Fruit fly (Drosophila melanogaster) whole organism, wandering third instar larva: ENCODE measurements around the gene CG15408.

ENCODE experiments used
- Abd-B ChIP-seq: fragments of >200 bp; optimal IDR thresholded peaks from 2 replicates; lab custom pipeline; 2017; ENCODE audit warnings: missing biosample characterization, missing genetic modification characterization
- CG32264 ChIP-seq: fragments of 200-800 bp; sonication (Bioruptor generic); optimal IDR thresholded peaks from 2 replicates; lab custom pipeline; 2016; ENCODE audit warnings: missing biosample characterization, missing genetic modification characterization
- CG9705 ChIP-seq: fragments of 200-800 bp; sonication (Bioruptor generic); optimal IDR thresholded peaks from 2 replicates; lab custom pipeline; 2018; ENCODE audit warnings: missing biosample characterization, mild to moderate bottlenecking, missing genetic modification characterization
- CrebA ChIP-seq: fragments of 200-800 bp; sonication (Bioruptor generic); optimal IDR thresholded peaks from 2 replicates; lab custom pipeline; 2016; ENCODE audit warnings: missing biosample characterization, mild to moderate bottlenecking, missing genetic modification characterization, borderline replicate concordance
- Dfd ChIP-seq: fragments of >200 bp; optimal IDR thresholded peaks from 2 replicates; lab custom pipeline; 2017; ENCODE audit warnings: missing biosample characterization, missing genetic modification characterization
- Dif ChIP-seq: fragments of 200-275, 200-300 bp; sonication (Bioruptor generic); optimal IDR thresholded peaks from 2 replicates; lab custom pipeline; 2018; ENCODE audit warnings: missing biosample characterization, missing genetic modification characterization; ENCODE audit not compliant: partially characterized antibody
- GATAd ChIP-seq: sonication (Bioruptor generic); optimal IDR thresholded peaks from 2 replicates; lab custom pipeline; 2016; ENCODE audit warnings: missing biosample characterization, missing genetic modification characterization
- HLH106 ChIP-seq: fragments of 200-800 bp; optimal IDR thresholded peaks from 3 replicates; lab custom pipeline; 2019; ENCODE audit warnings: missing biosample characterization, mild to moderate bottlenecking, missing genetic modification characterization, moderate library complexity
- Hnf4 ChIP-seq: fragments of 200-800 bp; sonication (Bioruptor generic); optimal IDR thresholded peaks from 2 replicates; lab custom pipeline; 2016; ENCODE audit warnings: missing biosample characterization, mild to moderate bottlenecking, missing genetic modification characterization
- Hr78 ChIP-seq: fragments of >200 bp; optimal IDR thresholded peaks from 2 replicates; lab custom pipeline; 2017; ENCODE audit warnings: missing biosample characterization, missing genetic modification characterization
- Hr83 ChIP-seq: fragments of 200-300 bp; sonication (Bioruptor generic); optimal IDR thresholded peaks from 2 replicates; lab custom pipeline; 2016; ENCODE audit warnings: missing biosample characterization, mild to moderate bottlenecking, missing genetic modification characterization, moderate library complexity; ENCODE audit not compliant: poor library complexity, severe bottlenecking
- Jra ChIP-seq: sonication (Bioruptor generic); optimal IDR thresholded peaks from 2 replicates; lab custom pipeline; 2016; ENCODE audit warnings: missing biosample characterization, missing genetic modification characterization
- Mio ChIP-seq: sonication (Bioruptor generic); optimal IDR thresholded peaks from 2 replicates; lab custom pipeline; 2016; ENCODE audit warnings: missing biosample characterization, missing genetic modification characterization
- Myc ChIP-seq: fragments of >200 bp; optimal IDR thresholded peaks from 2 replicates; lab custom pipeline; 2017
- N ChIP-seq: fragments of >200 bp; optimal IDR thresholded peaks from 2 replicates; lab custom pipeline; 2018; ENCODE audit warnings: missing biosample characterization, missing external identifiers, missing genetic modification characterization
- OdsH ChIP-seq: fragments of 200-800 bp; sonication (Bioruptor generic); optimal IDR thresholded peaks from 2 replicates; lab custom pipeline; 2016; ENCODE audit warnings: missing biosample characterization, mild to moderate bottlenecking, missing genetic modification characterization
- Rel ChIP-seq, 2 experiments: fragments of 200-800 bp; sonication (Bioruptor generic) in 1 of 2; optimal IDR thresholded peaks; 2 replicates in 1 of 2; 3 replicates in 1 of 2; lab custom pipeline; 2016 to 2019; ENCODE audit warnings: mild to moderate bottlenecking in 2 of 2, missing biosample characterization in 2 of 2, missing genetic modification characterization in 2 of 2, moderate library complexity in 1 of 2
- Sp1 ChIP-seq: fragments of 200-800 bp; sonication (Bioruptor generic); optimal IDR thresholded peaks from 3 replicates; lab custom pipeline; 2019; ENCODE audit warnings: missing biosample characterization, mild to moderate bottlenecking, missing genetic modification characterization, moderate library complexity
- Vsx2 ChIP-seq: fragments of 200-300, 225-300 bp; sonication (Bioruptor generic); optimal IDR thresholded peaks from 2 replicates; lab custom pipeline; 2018; ENCODE audit warnings: missing biosample characterization, missing genetic modification characterization; ENCODE audit not compliant: partially characterized antibody
- br ChIP-seq: fragments of 200-800 bp; sonication (Bioruptor generic); optimal IDR thresholded peaks from 2 replicates; lab custom pipeline; 2016; ENCODE audit warnings: missing biosample characterization, missing genetic modification characterization
- brk ChIP-seq: fragments of 200-800 bp; sonication (Bioruptor generic); optimal IDR thresholded peaks from 2 replicates; lab custom pipeline; 2016; ENCODE audit warnings: missing biosample characterization, mild to moderate bottlenecking, missing genetic modification characterization
- dl ChIP-seq, 2 experiments: fragments of 175-275, 200-275 bp in 1 of 2; fragments of 200-275 bp in 1 of 2; sonication (Bioruptor generic); optimal IDR thresholded peaks; lab custom pipeline; 2018; ENCODE audit warnings: mild to moderate bottlenecking in 2 of 2, missing biosample characterization in 2 of 2, missing genetic modification characterization in 2 of 2, moderate library complexity in 2 of 2; ENCODE audit not compliant: partially characterized antibody in 2 of 2, insufficient read depth in 1 of 2
- dmrt93B ChIP-seq: fragments of 200-800 bp; sonication (Bioruptor generic); optimal IDR thresholded peaks from 2 replicates; lab custom pipeline; 2018; ENCODE audit warnings: missing biosample characterization, mild to moderate bottlenecking, missing genetic modification characterization
- dsf ChIP-seq: sonication (Bioruptor generic); optimal IDR thresholded peaks from 2 replicates; lab custom pipeline; 2016; ENCODE audit warnings: missing biosample characterization, missing genetic modification characterization, borderline replicate concordance
- ey ChIP-seq: fragments of 200-800 bp; sonication (Bioruptor generic); optimal IDR thresholded peaks from 2 replicates; lab custom pipeline; 2016; ENCODE audit warnings: missing biosample characterization, missing genetic modification characterization
- foxo ChIP-seq, 2 experiments: fragments of 200-800 bp; sonication (Bioruptor generic); optimal IDR thresholded peaks; 2 replicates in 1 of 2; 3 replicates in 1 of 2; lab custom pipeline; 2016 to 2017; ENCODE audit warnings: missing biosample characterization in 2 of 2, missing genetic modification characterization in 2 of 2
- fru ChIP-seq: fragments of 200-800 bp; sonication (Bioruptor generic); optimal IDR thresholded peaks from 3 replicates; lab custom pipeline; 2016; ENCODE audit warnings: missing biosample characterization, mild to moderate bottlenecking, missing genetic modification characterization
- h ChIP-seq: fragments of 200-800 bp; sonication (Bioruptor generic); optimal IDR thresholded peaks from 3 replicates; lab custom pipeline; 2016; ENCODE audit warnings: missing biosample characterization, mild to moderate bottlenecking, missing genetic modification characterization
- jim ChIP-seq: fragments of 175-275, 200-325 bp; sonication (Bioruptor generic); optimal IDR thresholded peaks from 2 replicates; lab custom pipeline; 2016; ENCODE audit warnings: missing biosample characterization, mild to moderate bottlenecking, missing genetic modification characterization
- lola ChIP-seq: fragments of >200 bp; optimal IDR thresholded peaks from 2 replicates; lab custom pipeline; 2017; ENCODE audit warnings: missing biosample characterization, missing genetic modification characterization
- pan ChIP-seq: fragments of >200 bp; optimal IDR thresholded peaks from 2 replicates; lab custom pipeline; 2017
- psq ChIP-seq: fragments of 200-800 bp; sonication (Bioruptor generic); optimal IDR thresholded peaks from 3 replicates; lab custom pipeline; 2017; ENCODE audit warnings: missing biosample characterization, mild to moderate bottlenecking, missing genetic modification characterization, moderate library complexity
- rgr ChIP-seq: fragments of 200-800 bp; sonication (Bioruptor generic); optimal IDR thresholded peaks from 3 replicates; lab custom pipeline; 2016; ENCODE audit warnings: missing biosample characterization, mild to moderate bottlenecking, missing genetic modification characterization
- sage ChIP-seq: fragments of 200-800 bp; sonication (Bioruptor generic); optimal IDR thresholded peaks from 2 replicates; lab custom pipeline; 2016; ENCODE audit warnings: missing biosample characterization, mild to moderate bottlenecking, missing genetic modification characterization
- sv ChIP-seq: fragments of 200-800 bp; sonication (Bioruptor generic); optimal IDR thresholded peaks from 3 replicates; lab custom pipeline; 2016; ENCODE audit warnings: missing biosample characterization, missing genetic modification characterization
- tai ChIP-seq: sonication (Bioruptor generic); optimal IDR thresholded peaks from 2 replicates; lab custom pipeline; 2016; ENCODE audit warnings: missing biosample characterization, missing genetic modification characterization
- usp ChIP-seq: fragments of >200 bp; optimal IDR thresholded peaks from 2 replicates; lab custom pipeline; 2017; ENCODE audit warnings: missing biosample characterization, missing genetic modification characterization
- woc ChIP-seq: sonication (Bioruptor generic); optimal IDR thresholded peaks from 2 replicates; lab custom pipeline; 2016; ENCODE audit warnings: missing biosample characterization, mild to moderate bottlenecking, missing genetic modification characterization

CG15408 gene

dm6 chr2L:3301755-3302499 lies 30.7 kb upstream of the CG15408 start:
- TF ChIP-seq Jra (GFP tag; lab: Kevin White, UChicago) = peak; percentile 99
- peak; percentile 97 for TF ChIP-seq brk (GFP tag; lab: Kevin White, UChicago)
- TF ChIP-seq Vsx2 = no peak
- peak; percentile 60 for TF ChIP-seq usp (GFP tag; lab: Kevin White, UChicago)
- peak; percentile 99 for TF ChIP-seq Hr83
- TF ChIP-seq ey = peak; percentile 100
- peak; percentile 98 for TF ChIP-seq Rel (GFP tag; optimal IDR thresholded peaks at IDR 0.05; lab: Kevin White, UChicago)
- peak; percentile 96 for TF ChIP-seq Rel (tag; optimal IDR thresholded peaks at IDR 0.05; lab: Kevin White, UChicago)
- TF ChIP-seq Dfd = peak; percentile 96
- TF ChIP-seq N = peak; percentile 5
- TF ChIP-seq Hnf4 (GFP tag; lab: Kevin White, UChicago) = peak; percentile 99
- peak; percentile 100 for TF ChIP-seq sv (GFP tag; lab: Kevin White, UChicago)
- TF ChIP-seq Hr78 = no peak
- TF ChIP-seq CG9705 (GFP tag; lab: Kevin White, UChicago) = peak; percentile 100
- peak; percentile 100 for TF ChIP-seq Sp1 (GFP tag; lab: Kevin White, UChicago)
- TF ChIP-seq lola (GFP tag; lab: Kevin White, UChicago) = no peak
- TF ChIP-seq woc (GFP tag; lab: Kevin White, UChicago) = peak; percentile 99
- peak; percentile 100 for TF ChIP-seq br (GFP tag; lab: Kevin White, UChicago)
- TF ChIP-seq Myc (lab: Kevin White, UChicago) = peak; percentile 18
- peak; percentile 100 for TF ChIP-seq HLH106
- TF ChIP-seq dl (GFP tag; optimal IDR thresholded peaks at IDR 0.05; lab: Kevin White, UChicago; ENCODE audit: insufficient read depth in 1 of 2, partially characterized antibody in 2 of 2) = peak in 1 of 2 experiments; percentile 7
- peak; percentile 99 for TF ChIP-seq sage (GFP tag; lab: Kevin White, UChicago)
- TF ChIP-seq GATAd (GFP tag; lab: Kevin White, UChicago) = peak; percentile 98
- TF ChIP-seq fru = peak; percentile 100
- peak; percentile 98 to 100 for TF ChIP-seq foxo (GFP tag; optimal IDR thresholded peaks at IDR 0.05; lab: Kevin White, UChicago)
- peak; percentile 39 for TF ChIP-seq Dif (GFP tag; lab: Kevin White, UChicago)
- TF ChIP-seq Abd-B (GFP tag; lab: Kevin White, UChicago) = no peak
- peak; percentile 100 for TF ChIP-seq OdsH (GFP tag; lab: Kevin White, UChicago)
- peak; percentile 97 for TF ChIP-seq dsf (GFP tag; lab: Kevin White, UChicago)
- TF ChIP-seq dmrt93B = peak; percentile 100
- peak; percentile 99 for TF ChIP-seq CG32264 (GFP tag; lab: Kevin White, UChicago)
- peak; percentile 97 for TF ChIP-seq CrebA (GFP tag; lab: Kevin White, UChicago)
- TF ChIP-seq tai (GFP tag; lab: Kevin White, UChicago) = peak; percentile 99
- peak; percentile 100 for TF ChIP-seq rgr (GFP tag; lab: Kevin White, UChicago)
- no peak for TF ChIP-seq pan (lab: Kevin White, UChicago)
- peak; percentile 96 for TF ChIP-seq Mio (GFP tag; lab: Kevin White, UChicago)
- peak; percentile 99 for TF ChIP-seq psq (GFP tag; lab: Kevin White, UChicago)
- peak; percentile 96 for TF ChIP-seq jim (GFP tag; lab: Kevin White, UChicago)
- peak; percentile 100 for TF ChIP-seq h
